Fruit fly (Drosophila melanogaster) whole organism, pupa: Measurements from ENCODE around the gene Pex7.

ENCODE experiments used
- CG14655 ChIP-seq: fragments of 200-800 bp; sonication (Bioruptor generic); optimal IDR thresholded peaks from 3 replicates; lab custom pipeline; 2017; ENCODE audit warnings: mild to moderate bottlenecking, missing biosample characterization, missing genetic modification reagents, missing genetic modification characterization
- CG15710 ChIP-seq: fragments of 200-800 bp; sonication (Bioruptor generic); optimal IDR thresholded peaks from 2 replicates; lab custom pipeline; 2018; ENCODE audit warnings: missing biosample characterization, mild to moderate bottlenecking, missing genetic modification characterization, moderate library complexity
- CG17806 ChIP-seq: fragments of 200-800 bp; sonication (Bioruptor generic); optimal IDR thresholded peaks from 2 replicates; lab custom pipeline; 2018; ENCODE audit warnings: missing biosample characterization, mild to moderate bottlenecking, missing genetic modification characterization, moderate library complexity
- CG32121 ChIP-seq: fragments of 200-800 bp; sonication (Bioruptor generic); IDR thresholded peaks from 2 replicates; pipeline ENCODE4 v1.3.6; 2022; ENCODE audit warnings: missing biosample characterization, missing genetic modification characterization
- CG8159 ChIP-seq: fragments of 200-800 bp; sonication (Bioruptor generic); optimal IDR thresholded peaks from 3 replicates; lab custom pipeline; 2018; ENCODE audit warnings: missing biosample characterization, mild to moderate bottlenecking, missing genetic modification characterization, moderate library complexity
- D1 ChIP-seq: fragments of 200-800 bp; sonication (Bioruptor generic); optimal IDR thresholded peaks from 2 replicates; lab custom pipeline; 2018; ENCODE audit warnings: missing biosample characterization, mild to moderate bottlenecking, missing genetic modification characterization, moderate library complexity
- Snoo ChIP-seq: fragments of 200-800 bp; sonication (Bioruptor generic); optimal IDR thresholded peaks from 3 replicates; lab custom pipeline; 2017; ENCODE audit warnings: missing biosample characterization, mild to moderate bottlenecking, missing genetic modification characterization, inconsistent platforms
- gl ChIP-seq: fragments of 200-800 bp; sonication (Bioruptor generic); optimal IDR thresholded peaks from 2 replicates; lab custom pipeline; 2018; ENCODE audit warnings: missing biosample characterization, mild to moderate bottlenecking, missing genetic modification characterization

DNA sequence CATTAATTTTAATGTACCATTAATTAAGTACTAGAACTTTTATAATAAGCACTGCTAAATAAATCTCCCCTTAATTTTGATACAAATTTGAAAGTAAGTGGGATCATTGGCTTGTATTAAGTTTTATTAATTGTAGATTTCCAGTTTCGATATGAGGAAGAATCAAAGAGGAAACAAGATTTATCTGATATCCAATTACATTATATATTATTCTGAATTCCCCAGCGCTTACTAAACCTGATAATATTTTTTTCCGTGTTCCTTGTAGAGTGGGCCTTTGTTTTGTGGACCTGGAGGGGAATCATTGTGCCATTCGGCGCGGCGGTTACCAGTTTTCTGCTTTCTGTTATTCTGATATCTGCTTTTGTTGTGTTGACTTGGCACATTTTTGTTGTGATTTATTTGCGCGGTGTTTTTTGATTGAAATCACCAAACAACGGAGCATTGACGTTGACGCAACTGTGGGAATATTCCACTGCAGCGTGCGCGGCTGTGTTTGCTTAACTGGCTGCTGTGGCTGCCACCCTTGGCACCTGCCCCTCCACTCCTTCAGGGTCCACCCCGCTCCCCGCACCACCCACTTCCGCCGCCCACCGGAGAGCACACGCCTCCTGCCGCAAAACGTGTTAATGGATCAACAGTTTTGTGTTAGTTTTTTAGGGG, 37.6 kb downstream of the Pex7 start:
- peak; percentile 25 for TF ChIP-seq CG15710 (tag; lab: Kevin White, UChicago)
- TF ChIP-seq gl (tag; lab: Kevin White, UChicago) = no peak
- no peak for TF ChIP-seq CG14655 (GFP tag; lab: Kevin White, UChicago)
- TF ChIP-seq CG32121 (GFP tag; lab: Robert Waterston, UW) = no peak
- TF ChIP-seq D1 (tag; lab: Kevin White, UChicago) = no peak
- no peak for TF ChIP-seq CG17806
- peak; percentile 42 for TF ChIP-seq CG8159 (tag; lab: Kevin White, UChicago)
- TF ChIP-seq Snoo = no peak
